Worm (Caenorhabditis elegans): ENCODE measurements around the gene ptp-3.
A peak's percentile ranks its signal among the peaks of the same experiment; 100 is the strongest.

The ptp-3 gene

ce11 chrII:10956793-10957192 is 18.5 kb upstream of the ptp-3 start, which contains the start of gene R03D7.8:
Gene R03D7.8 (minus strand): TSS chrII:10956893.
- TF ChIP-seq zip-5 (tag; optimal IDR thresholded peaks at IDR 0.05) (no peak), ceh-14 (tag; optimal IDR thresholded peaks at IDR 0.05) (no peak), ceh-2 (tag; optimal IDR thresholded peaks at IDR 0.05) (no peak), ceh-6 (GFP tag; optimal IDR thresholded peaks at IDR 0.05) (no peak), lim-6 (tag; optimal IDR thresholded peaks at IDR 0.05) (no peak), nhr-232 (tag; optimal IDR thresholded peaks at IDR 0.05) (no peak), sox-4 (tag; optimal IDR thresholded peaks at IDR 0.05) (no peak), C38D4.7 (GFP tag; optimal IDR thresholded peaks at IDR 0.05) (no peak)

ce11 chrII:10959138-10959537 is 16.2 kb upstream of the ptp-3 start:
- TF ChIP-seq dmd-4 (tag; optimal IDR thresholded peaks at IDR 0.05; ENCODE audit: borderline replicate concordance) (no peak), elt-4 (tag; optimal IDR thresholded peaks at IDR 0.05) (no peak)

ce11 chrII:10959676-10960075 is 15.7 kb upstream of the ptp-3 start:
- TF ChIP-seq sox-4 (tag; optimal IDR thresholded peaks at IDR 0.05) (no peak), hlh-13 (GFP tag; optimal IDR thresholded peaks at IDR 0.05) (no peak), odd-2 (tag; optimal IDR thresholded peaks at IDR 0.05) (no peak), zip-5 (tag; optimal IDR thresholded peaks at IDR 0.05) (no peak), ceh-19 (GFP tag; optimal IDR thresholded peaks at IDR 0.05) (no peak), ahr-1 (tag; optimal IDR thresholded peaks at IDR 0.05) (no peak), tbx-7 (tag; optimal IDR thresholded peaks at IDR 0.05) (no peak), npax-4 (tag; optimal IDR thresholded peaks at IDR 0.05) (no peak), pqm-1 (tag; optimal IDR thresholded peaks at IDR 0.05) (no peak), gmeb-2 (tag; optimal IDR thresholded peaks at IDR 0.05) (no peak), K09A11.1 (tag; optimal IDR thresholded peaks at IDR 0.05; ENCODE audit: insufficient read depth) (no peak), dve-1 (tag; optimal IDR thresholded peaks at IDR 0.05) (no peak), nfya-1 (tag; optimal IDR thresholded peaks at IDR 0.05) (no peak), elt-2 (tag; optimal IDR thresholded peaks at IDR 0.05) (no peak), fkh-10 (GFP tag; optimal IDR thresholded peaks at IDR 0.05) (no peak), ceh-24 (tag; optimal IDR thresholded peaks at IDR 0.05) (no peak), ceh-6 (GFP tag; optimal IDR thresholded peaks at IDR 0.05) (no peak)

- TF ChIP-seq fkh-6 (tag; optimal IDR thresholded peaks at IDR 0.05): no peak
- peak; percentile 51 for TF ChIP-seq unc-42 (tag; optimal IDR thresholded peaks at IDR 0.05)
- no peak for TF ChIP-seq C38D4.7 (GFP tag; optimal IDR thresholded peaks at IDR 0.05)
- no peak for TF ChIP-seq pqm-1 (tag; optimal IDR thresholded peaks at IDR 0.05)
- TF ChIP-seq hlh-13 (GFP tag; optimal IDR thresholded peaks at IDR 0.05): no peak
Observed at ce11 chrII:10964748-10965147, 10.6 kb upstream of the ptp-3 start.

- no peak for TF ChIP-seq lin-11 (tag; optimal IDR thresholded peaks at IDR 0.05)
Observed at ce11 chrII:10970625-10971024, 4.7 kb upstream of the ptp-3 start.

ce11 chrII:10971677-10972076 is 3.7 kb upstream of the ptp-3 start:
- no peak for TF ChIP-seq che-1 (tag; optimal IDR thresholded peaks at IDR 0.05)
- TF ChIP-seq pag-3 (tag; optimal IDR thresholded peaks at IDR 0.05; ENCODE audit: borderline replicate concordance): no peak
- TF ChIP-seq unc-42 (tag; optimal IDR thresholded peaks at IDR 0.05): peak; percentile 77

ce11 chrII:10982017-10982416 is 6.7 kb downstream of the ptp-3 start:
- no peak for TF ChIP-seq ceh-31 (tag; optimal IDR thresholded peaks at IDR 0.05)
- TF ChIP-seq ceh-18 (tag; optimal IDR thresholded peaks at IDR 0.05): peak; percentile 3
- TF ChIP-seq sox-2 (GFP tag; IDR thresholded peaks at IDR 0.05): no peak
- TF ChIP-seq ceh-45 (GFP tag; IDR thresholded peaks at IDR 0.05): no peak
- TF ChIP-seq eyg-1 (tag; optimal IDR thresholded peaks at IDR 0.05): no peak
- TF ChIP-seq unc-55 (GFP tag; optimal IDR thresholded peaks at IDR 0.05): peak; percentile 9
- no peak for TF ChIP-seq ceh-9 (tag; optimal IDR thresholded peaks at IDR 0.05)
- TF ChIP-seq ceh-2 (tag; optimal IDR thresholded peaks at IDR 0.05): no peak

All from whole organism, late embryonic.